Fruit fly (Drosophila melanogaster) whole organism, prepupa: ENCODE measurements around the gene Drsl1.

ENCODE experiments used
- CG10669 ChIP-seq: fragments of 200-800 bp; sonication (Bioruptor generic); optimal IDR thresholded peaks from 3 replicates; lab custom pipeline; 2018; ENCODE audit warnings: missing biosample characterization, mild to moderate bottlenecking, missing genetic modification characterization, moderate library complexity
- CG11294 ChIP-seq: fragments of 200-800 bp; sonication (Bioruptor generic); IDR thresholded peaks from 2 replicates; pipeline ENCODE4 v1.3.6; 2022; ENCODE audit warnings: missing biosample characterization, missing genetic modification characterization
- CG11762 ChIP-seq: fragments of 200-800 bp; sonication (Bioruptor generic); optimal IDR thresholded peaks from 3 replicates; lab custom pipeline; 2016; ENCODE audit warnings: missing biosample characterization, missing genetic modification characterization; ENCODE audit not compliant: insufficient read depth
- CG11902 ChIP-seq: fragments of 200-800 bp; sonication (Bioruptor generic); optimal IDR thresholded peaks from 3 replicates; lab custom pipeline; 2016; ENCODE audit warnings: missing biosample characterization, missing genetic modification characterization
- CG15336 ChIP-seq: fragments of 200-800 bp; sonication (Bioruptor generic); IDR thresholded peaks from 2 replicates; pipeline ENCODE4 v1.3.6; 2022; ENCODE audit warnings: missing biosample characterization, missing genetic modification characterization
- CG1621 ChIP-seq: fragments of 200-800 bp; sonication (Bioruptor generic); optimal IDR thresholded peaks from 3 replicates; lab custom pipeline; 2018; ENCODE audit warnings: missing biosample characterization, mild to moderate bottlenecking, missing genetic modification characterization
- CG16779 ChIP-seq: fragments of 200-800 bp; sonication (Bioruptor generic); optimal IDR thresholded peaks from 3 replicates; lab custom pipeline; 2017; ENCODE audit warnings: missing biosample characterization, mild to moderate bottlenecking, missing genetic modification characterization
- CG3032 ChIP-seq: fragments of 200-800 bp; optimal IDR thresholded peaks from 2 replicates; lab custom pipeline; 2019; ENCODE audit warnings: missing biosample characterization, mild to moderate bottlenecking, missing genetic modification characterization, moderate library complexity
- CG31627 ChIP-seq: fragments of 200-800 bp; sonication (Bioruptor generic); optimal IDR thresholded peaks from 3 replicates; lab custom pipeline; 2016; ENCODE audit warnings: missing biosample characterization, missing genetic modification characterization
- CG32006 ChIP-seq: fragments of 200-800 bp; sonication (Bioruptor generic); optimal IDR thresholded peaks from 3 replicates; lab custom pipeline; 2017; ENCODE audit warnings: missing biosample characterization, mild to moderate bottlenecking, missing genetic modification characterization
- CG34406 ChIP-seq: fragments of 200-800 bp; sonication (Bioruptor generic); optimal IDR thresholded peaks from 3 replicates; lab custom pipeline; 2016; ENCODE audit warnings: missing biosample characterization, missing genetic modification characterization
- CG4318 ChIP-seq: fragments of 200-800 bp; sonication (Bioruptor generic); optimal IDR thresholded peaks from 3 replicates; lab custom pipeline; 2017; ENCODE audit warnings: missing biosample characterization, mild to moderate bottlenecking, missing genetic modification characterization
- CG6163 ChIP-seq: fragments of 200-800 bp; sonication (Bioruptor generic); IDR thresholded peaks from 3 replicates; pipeline ENCODE4 v1.3.6; 2022; ENCODE audit warnings: missing biosample characterization, missing genetic modification characterization
- CG6276 ChIP-seq: fragments of 200-800 bp; sonication (Bioruptor generic); optimal IDR thresholded peaks from 2 replicates; lab custom pipeline; 2017; ENCODE audit warnings: missing biosample characterization, mild to moderate bottlenecking, missing genetic modification characterization
- CG6792 ChIP-seq: fragments of 200-800 bp; sonication (Bioruptor generic); optimal IDR thresholded peaks from 3 replicates; lab custom pipeline; 2016; ENCODE audit warnings: missing biosample characterization, missing genetic modification characterization
- CG7368 ChIP-seq: fragments of 200-800 bp; sonication (Bioruptor generic); optimal IDR thresholded peaks from 3 replicates; lab custom pipeline; 2016; ENCODE audit warnings: missing biosample characterization, missing genetic modification characterization
- CG8119 ChIP-seq: fragments of 200-800 bp; sonication (Bioruptor generic); IDR thresholded peaks from 3 replicates; pipeline ENCODE4 v1.3.6; 2022; ENCODE audit warnings: missing biosample characterization, missing genetic modification characterization
- CG8319 ChIP-seq: fragments of 200-800 bp; sonication (Bioruptor generic); optimal IDR thresholded peaks from 3 replicates; lab custom pipeline; 2016; ENCODE audit warnings: missing biosample characterization, missing genetic modification characterization
- CG8632 ChIP-seq: fragments of 200-800 bp; sonication (Bioruptor generic); optimal IDR thresholded peaks from 3 replicates; lab custom pipeline; 2016; ENCODE audit warnings: missing biosample characterization, missing genetic modification characterization
- Eip75B ChIP-seq: fragments of 200-800 bp; sonication (Bioruptor generic); optimal IDR thresholded peaks from 3 replicates; lab custom pipeline; 2016; ENCODE audit warnings: missing biosample characterization, missing genetic modification characterization
- Eip78C ChIP-seq: fragments of 200-800 bp; sonication (Bioruptor generic); peaks from one replicate; lab custom pipeline; 2016; ENCODE audit warnings: missing biosample characterization, missing genetic modification characterization
- Eip93F ChIP-seq: fragments of 200-800 bp; sonication (Bioruptor generic); optimal IDR thresholded peaks from 2 replicates; lab custom pipeline; 2016; ENCODE audit warnings: missing biosample characterization, mild to moderate bottlenecking, missing genetic modification characterization
- Gug ChIP-seq: fragments of 200-800 bp; sonication (Bioruptor generic); IDR thresholded peaks from 2 replicates; pipeline ENCODE4 v1.3.6; 2022; ENCODE audit warnings: missing biosample characterization, missing genetic modification characterization
- Hr39 ChIP-seq: fragments of 200-800 bp; sonication (Bioruptor generic); optimal IDR thresholded peaks from 2 replicates; lab custom pipeline; 2016; ENCODE audit warnings: missing biosample characterization, missing genetic modification characterization
- Hr4 ChIP-seq: fragments of 200-800 bp; sonication (Bioruptor generic); optimal IDR thresholded peaks from 3 replicates; lab custom pipeline; 2016; ENCODE audit warnings: missing biosample characterization, missing genetic modification characterization
- Lpt ChIP-seq: fragments of 200-800 bp; sonication (Bioruptor generic); optimal IDR thresholded peaks from 3 replicates; lab custom pipeline; 2016; ENCODE audit warnings: missing biosample characterization, missing genetic modification characterization
- OdsH ChIP-seq: fragments of 200-800 bp; sonication (Bioruptor generic); optimal IDR thresholded peaks from 3 replicates; lab custom pipeline; 2016; ENCODE audit warnings: missing biosample characterization, missing genetic modification characterization
- Smox ChIP-seq: fragments of 200-800 bp; sonication (Bioruptor generic); optimal IDR thresholded peaks from 3 replicates; lab custom pipeline; 2016; ENCODE audit warnings: missing biosample characterization, missing genetic modification characterization
- Sox15 ChIP-seq: fragments of 200-800 bp; sonication (Bioruptor generic); optimal IDR thresholded peaks from 3 replicates; lab custom pipeline; 2016; ENCODE audit warnings: missing biosample characterization, missing genetic modification characterization
- achi ChIP-seq: fragments of 200-800 bp; sonication (Bioruptor generic); optimal IDR thresholded peaks from 3 replicates; lab custom pipeline; 2016; ENCODE audit warnings: missing biosample characterization, missing genetic modification characterization
- acj6 ChIP-seq: fragments of 200-800 bp; sonication (Bioruptor generic); optimal IDR thresholded peaks from 3 replicates; lab custom pipeline; 2016; ENCODE audit warnings: missing biosample characterization, missing genetic modification characterization
- cyc ChIP-seq: fragments of 200-800 bp; sonication (Bioruptor generic); optimal IDR thresholded peaks from 3 replicates; lab custom pipeline; 2016; ENCODE audit warnings: missing biosample characterization, missing genetic modification characterization
- dsx ChIP-seq: fragments of 200-800 bp; optimal IDR thresholded peaks from 3 replicates; lab custom pipeline; 2019; ENCODE audit warnings: missing biosample characterization, mild to moderate bottlenecking, missing genetic modification characterization, moderate library complexity; ENCODE audit not compliant: poor library complexity, severe bottlenecking
- eg ChIP-seq: fragments of 200-800 bp; sonication (Bioruptor generic); IDR thresholded peaks from 3 replicates; pipeline ENCODE4 v1.3.6; 2022; ENCODE audit warnings: missing biosample characterization, missing genetic modification characterization
- fd85E ChIP-seq: fragments of 200-800 bp; sonication (Bioruptor generic); optimal IDR thresholded peaks from 3 replicates; lab custom pipeline; 2016; ENCODE audit warnings: missing biosample characterization, missing genetic modification characterization
- lz ChIP-seq: fragments of 200-800 bp; sonication (Bioruptor generic); optimal IDR thresholded peaks from 3 replicates; lab custom pipeline; 2016; ENCODE audit warnings: missing biosample characterization, missing genetic modification characterization
- pdm3 ChIP-seq: fragments of 200-800 bp; sonication (Bioruptor generic); optimal IDR thresholded peaks from 3 replicates; lab custom pipeline; 2016; ENCODE audit warnings: missing biosample characterization, missing genetic modification characterization
- salr ChIP-seq, 2 experiments: fragments of 200-800 bp; sonication (Bioruptor generic); optimal IDR thresholded peaks; 3 replicates each; lab custom pipeline; 2016 to 2018; ENCODE audit warnings: missing biosample characterization in 2 of 2, missing genetic modification characterization in 2 of 2, mild to moderate bottlenecking in 1 of 2
- spab ChIP-seq: fragments of 200-800 bp; sonication (Bioruptor generic); optimal IDR thresholded peaks from 2 replicates; lab custom pipeline; 2017; ENCODE audit warnings: missing biosample characterization, mild to moderate bottlenecking, missing genetic modification characterization, missing genetic modification reagents
- svp ChIP-seq: fragments of 200-800 bp; sonication (Bioruptor generic); peaks from one replicate; lab custom pipeline; 2016; ENCODE audit warnings: missing biosample characterization, missing genetic modification characterization
- vri ChIP-seq: fragments of 200-800 bp; sonication (Bioruptor generic); optimal IDR thresholded peaks from 3 replicates; lab custom pipeline; 2016; ENCODE audit warnings: missing biosample characterization, mild to moderate bottlenecking, missing genetic modification characterization

Drsl1 gene

DNA sequence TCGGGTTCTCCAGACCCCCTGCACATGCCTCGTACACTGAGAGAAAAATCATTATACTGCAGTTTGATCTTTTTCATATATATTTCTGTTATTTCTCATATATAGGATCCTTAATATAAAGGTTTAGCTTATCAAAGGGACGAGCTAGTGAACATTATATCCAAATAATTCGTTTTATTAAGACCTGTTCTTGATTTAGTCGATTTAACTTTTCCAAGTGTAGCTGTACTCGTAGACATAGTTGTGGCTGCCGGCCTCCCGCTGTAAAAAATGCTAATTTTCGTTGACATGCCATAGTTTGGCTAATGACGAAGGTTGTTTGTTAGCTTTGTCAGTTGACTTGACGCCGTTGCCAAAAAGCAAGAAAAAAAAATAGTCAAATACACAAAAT lies 46.9 kb upstream of the Drsl1 start (continued):
- TF ChIP-seq CG32006 (GFP tag; lab: Kevin White, UChicago): peak; percentile 70
- peak; percentile 3 for TF ChIP-seq CG6792
- peak; percentile 62 for TF ChIP-seq OdsH (GFP tag; lab: Kevin White, UChicago)
- TF ChIP-seq lz (GFP tag; lab: Kevin White, UChicago): no peak
- TF ChIP-seq Sox15 (GFP tag; lab: Kevin White, UChicago): no peak
- TF ChIP-seq cyc (GFP tag; lab: Kevin White, UChicago): no peak
- TF ChIP-seq achi (GFP tag; lab: Kevin White, UChicago): peak; percentile 50
- peak; percentile 76 for TF ChIP-seq CG8119
- TF ChIP-seq Eip78C (GFP tag; lab: Kevin White, UChicago): peak; percentile 82
- TF ChIP-seq CG8319 (GFP tag; lab: Kevin White, UChicago): no peak
- no peak for TF ChIP-seq CG31627 (GFP tag; lab: Kevin White, UChicago)
- TF ChIP-seq dsx (GFP tag; lab: Kevin White, UChicago): peak; percentile 61
- peak; percentile 16 for TF ChIP-seq CG16779
- peak in 1 of 2 experiments; percentile 27 for TF ChIP-seq salr (GFP tag; optimal IDR thresholded peaks at IDR 0.05; lab: Kevin White, UChicago)
- TF ChIP-seq eg (GFP tag; lab: Robert Waterston, UW): peak; percentile 82
- TF ChIP-seq spab (GFP tag; lab: Kevin White, UChicago): peak; percentile 32
- peak; percentile 15 for TF ChIP-seq acj6 (GFP tag; lab: Kevin White, UChicago)
- no peak for TF ChIP-seq CG11902
- TF ChIP-seq Gug (GFP tag; lab: Robert Waterston, UW): peak; percentile 58; the same call in 1 of the 2 replicates
- no peak for TF ChIP-seq Hr39
- no peak for TF ChIP-seq fd85E (GFP tag; lab: Kevin White, UChicago)
- peak; percentile 12 for TF ChIP-seq CG11762 (GFP tag; lab: Kevin White, UChicago)
- TF ChIP-seq CG1621 (tag; lab: Kevin White, UChicago): peak; percentile 27
- peak; percentile 78 for TF ChIP-seq Hr4
- TF ChIP-seq CG34406 (GFP tag; lab: Kevin White, UChicago): no peak

DNA sequence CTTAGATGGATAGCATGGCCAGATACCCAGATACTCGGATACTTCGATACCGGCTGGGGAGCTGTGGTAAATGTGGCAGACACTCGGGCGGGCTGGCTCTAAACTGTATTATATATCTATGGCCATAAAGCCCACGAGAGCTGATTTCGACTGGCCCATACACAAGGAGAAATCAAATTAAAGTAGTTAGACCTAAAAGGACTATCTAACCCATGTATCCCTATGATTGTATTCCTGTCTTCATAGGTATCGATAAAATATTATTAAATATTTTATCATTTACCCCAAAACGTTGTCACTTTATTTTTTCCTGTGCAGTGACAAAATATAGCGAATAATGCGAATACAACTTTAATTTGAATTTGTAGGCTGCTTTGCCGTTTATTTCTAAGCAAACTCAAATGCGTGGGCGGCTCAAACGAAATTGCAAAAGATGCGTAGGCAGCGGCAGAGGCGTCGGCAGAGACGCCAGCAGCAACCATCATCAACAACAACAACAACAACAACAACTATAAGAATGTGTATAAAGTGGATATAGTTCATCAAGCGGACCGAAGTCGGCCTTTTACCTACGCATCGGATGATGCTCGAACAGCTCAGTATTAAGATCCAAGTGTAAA lies 46.4 kb upstream of the Drsl1 start:
- TF ChIP-seq salr (GFP tag; optimal IDR thresholded peaks at IDR 0.05; lab: Kevin White, UChicago) (no peak), Eip75B (GFP tag; lab: Kevin White, UChicago) (no peak), CG7368 (GFP tag; lab: Kevin White, UChicago) (no peak), CG11902 (no peak), CG10669 (GFP tag; lab: Kevin White, UChicago) (no peak), CG6276 (peak; percentile 41), CG16779 (no peak), CG3032 (tag; lab: Kevin White, UChicago) (no peak), CG11294 (GFP tag; lab: Robert Waterston, UW) (peak; percentile 41; the same call in 1 of the 2 replicates), CG8632 (GFP tag; lab: Kevin White, UChicago) (no peak), Eip78C (GFP tag; lab: Kevin White, UChicago) (peak; percentile 19), Hr4 (peak; percentile 47), vri (GFP tag; lab: Kevin White, UChicago) (no peak), CG8119 (peak; percentile 67), Gug (GFP tag; lab: Robert Waterston, UW) (peak; percentile 54), achi (GFP tag; lab: Kevin White, UChicago) (peak; percentile 16), CG15336 (GFP tag; lab: Robert Waterston, UW) (peak; percentile 73), Smox (no peak), Eip93F (GFP tag; lab: Kevin White, UChicago) (no peak), CG1621 (tag; lab: Kevin White, UChicago) (no peak), eg (GFP tag; lab: Robert Waterston, UW) (peak; percentile 82), svp (GFP tag; lab: Kevin White, UChicago) (no peak), Hr39 (no peak), CG6163 (GFP tag; lab: Robert Waterston, UW) (peak; percentile 64), Lpt (no peak), pdm3 (GFP tag; lab: Kevin White, UChicago) (peak; percentile 3), CG32006 (GFP tag; lab: Kevin White, UChicago) (peak; percentile 35), CG4318 (GFP tag; lab: Kevin White, UChicago) (peak; percentile 9), CG34406 (GFP tag; lab: Kevin White, UChicago) (no peak)
